Worm (Caenorhabditis elegans) whole organism, L1 larva: ENCODE measurements around the gene ZK1307.3.

ENCODE experiments used
- ama-1 ChIP-seq: fragments of 150-350 bp; optimal IDR thresholded peaks from 2 replicates; lab custom pipeline; 2014
- efl-1 ChIP-seq, 4 experiments: fragments of 150-350 bp; optimal IDR thresholded peaks in 3 of 4; peaks in 1 of 4; 1 replicate in 1 of 4; 2 replicates in 3 of 4; lab custom pipeline; 2014; ENCODE audit warnings: missing biosample characterization in 2 of 4, missing genetic modification characterization in 2 of 4, missing genetic modification reagents in 2 of 4
- elt-2 ChIP-seq: sonication (generic microtip); optimal IDR thresholded peaks from 2 replicates; lab custom pipeline; 2016; ENCODE audit warnings: missing genetic modification characterization, mild to moderate bottlenecking, inconsistent platforms, missing compliant biosample characterization, missing genetic modification reagents
- nhr-19 ChIP-seq: fragments of 200-800 bp; sonication (Bioruptor generic); conservative IDR thresholded peaks from 2 replicates; pipeline ENCODE4 v1.3.6; 2022; ENCODE audit warnings: missing genetic modification characterization, missing compliant biosample characterization
- nhr-71 ChIP-seq: sonication (generic microtip); optimal IDR thresholded peaks from 2 replicates; lab custom pipeline; 2016; ENCODE audit warnings: mild to moderate bottlenecking, missing genetic modification characterization, moderate library complexity, missing compliant biosample characterization
- skn-1 ChIP-seq: fragments of 150-350 bp; optimal IDR thresholded peaks from 2 replicates; lab custom pipeline; 2014; ENCODE audit warnings: missing biosample characterization, missing genetic modification characterization
- zag-1 ChIP-seq: fragments of 150-350 bp; optimal IDR thresholded peaks from 2 replicates; lab custom pipeline; 2014; ENCODE audit warnings: missing biosample characterization, missing genetic modification characterization

ce11 chrII:9605336-9605735 lies 47.5 kb downstream of the ZK1307.3 start, which contains the start of gene nhr-19:
- TF ChIP-seq nhr-71 (tag; lab: Kevin White, UChicago) (no peak), skn-1 (tag; lab: Kevin White, UChicago) (no peak), elt-2 (tag; lab: Kevin White, UChicago) (no peak), ama-1 (peak; percentile 9), efl-1 (optimal IDR thresholded peaks at IDR 0.05; lab: Kevin White, UChicago) (no peak), efl-1 (GFP tag; optimal IDR thresholded peaks at IDR 0.05 in 1 of 2; lab: Kevin White, UChicago) (no peak), nhr-19 (GFP tag; lab: Robert Waterston, UW) (peak; percentile 71), zag-1 (tag; lab: Kevin White, UChicago) (no peak)
